Worm (Caenorhabditis elegans) whole organism, mixed stage, embryonic: ENCODE data around the gene srg-21.

Source experiments
- ces-1 ChIP-seq: fragments of 150-350 bp; optimal IDR thresholded peaks from 2 replicates; lab custom pipeline; 2014; ENCODE audit warnings: missing biosample characterization, missing genetic modification reagents, missing genetic modification characterization
- elt-1 ChIP-seq: sonication (generic microtip); optimal IDR thresholded peaks from 2 replicates; lab custom pipeline; 2017; ENCODE audit warnings: missing genetic modification characterization, mild to moderate bottlenecking, missing compliant biosample characterization, antibody characterized with exemption, moderate library complexity, borderline replicate concordance; ENCODE audit not compliant: insufficient read depth
- elt-3 ChIP-seq: fragments of 150-350 bp; optimal IDR thresholded peaks from 2 replicates; lab custom pipeline; 2014; ENCODE audit warnings: missing biosample characterization, missing genetic modification characterization
- lin-13 ChIP-seq: fragments of 150-350 bp; optimal IDR thresholded peaks from 2 replicates; lab custom pipeline; 2014; ENCODE audit warnings: missing biosample characterization, missing genetic modification characterization
- lin-32 ChIP-seq: fragments of 200-800 bp; sonication (Bioruptor generic); optimal IDR thresholded peaks from 2 replicates; lab custom pipeline; 2018; ENCODE audit warnings: mild to moderate bottlenecking, missing genetic modification characterization, missing compliant biosample characterization
- lsy-2 ChIP-seq: fragments of 150-350 bp; optimal IDR thresholded peaks from 2 replicates; lab custom pipeline; 2014; ENCODE audit warnings: missing biosample characterization, missing genetic modification characterization
- mep-1 ChIP-seq: fragments of 150-350 bp; optimal IDR thresholded peaks from 2 replicates; lab custom pipeline; 2017; ENCODE audit warnings: missing biosample characterization, missing genetic modification reagents, missing genetic modification characterization, inconsistent platforms
- nhr-237 ChIP-seq: fragments of 150-350 bp; optimal IDR thresholded peaks from 2 replicates; lab custom pipeline; 2014; ENCODE audit warnings: missing biosample characterization, missing genetic modification characterization
- nhr-76 ChIP-seq: sonication (generic microtip); optimal IDR thresholded peaks from 2 replicates; lab custom pipeline; 2017; ENCODE audit warnings: missing biosample characterization, missing genetic modification characterization
- pha-4 ChIP-seq: fragments of 150-350 bp; optimal IDR thresholded peaks from 2 replicates; lab custom pipeline; 2018; ENCODE audit warnings: missing biosample characterization, missing genetic modification reagents, missing genetic modification characterization
- sptf-1 ChIP-seq: sonication (generic microtip); optimal IDR thresholded peaks from 2 replicates; lab custom pipeline; 2017; ENCODE audit warnings: mild to moderate bottlenecking, missing genetic modification characterization, moderate library complexity, missing compliant biosample characterization
- unc-120 ChIP-seq: sonication (generic microtip); optimal IDR thresholded peaks from 2 replicates; lab custom pipeline; 2017; ENCODE audit warnings: missing genetic modification characterization, missing compliant biosample characterization; ENCODE audit not compliant: poor library complexity, severe bottlenecking
- unc-62 ChIP-seq: fragments of 150-350 bp; optimal IDR thresholded peaks from 2 replicates; lab custom pipeline; 2014; ENCODE audit warnings: missing biosample characterization, missing genetic modification reagents, missing genetic modification characterization
- ztf-11 ChIP-seq: fragments of 150-350 bp; optimal IDR thresholded peaks from 2 replicates; lab custom pipeline; 2014; ENCODE audit warnings: missing biosample characterization, missing genetic modification characterization

ce11 chrII:3054622-3055021, 36.5 kb downstream of the srg-21 start:
- no peak for TF ChIP-seq nhr-76 (tag; lab: Kevin White, UChicago)
- no peak for TF ChIP-seq elt-1 (tag; lab: Kevin White, UChicago)
- TF ChIP-seq sptf-1 (tag; lab: Kevin White, UChicago), result no peak
- TF ChIP-seq lsy-2 (tag; lab: Kevin White, UChicago), result no peak
- TF ChIP-seq unc-120, result no peak
- no peak for TF ChIP-seq ztf-11 (tag; lab: Kevin White, UChicago)
- no peak for TF ChIP-seq lin-13 (tag; lab: Kevin White, UChicago)
- TF ChIP-seq elt-3 (tag; lab: Kevin White, UChicago), result no peak
- no peak for TF ChIP-seq nhr-237 (tag; lab: Kevin White, UChicago)
- TF ChIP-seq ces-1 (GFP tag; lab: Kevin White, UChicago), result no peak
- TF ChIP-seq unc-62 (GFP tag; lab: Kevin White, UChicago), result no peak
- no peak for TF ChIP-seq mep-1 (tag; lab: Kevin White, UChicago)
- TF ChIP-seq lin-32 (GFP tag; lab: Kevin White, UChicago), result no peak
- TF ChIP-seq pha-4 (tag; lab: Kevin White, UChicago), result peak; percentile 10
